Worm (Caenorhabditis elegans) whole organism, dauer: ENCODE measurements around the gene F45D3.1.

Source experiments
- unc-62 ChIP-seq: sonication (generic microtip); optimal IDR thresholded peaks from 2 replicates; lab custom pipeline; 2017; ENCODE audit warnings: missing biosample characterization, missing genetic modification reagents, missing genetic modification characterization

Gene F45D3.1

DNA sequence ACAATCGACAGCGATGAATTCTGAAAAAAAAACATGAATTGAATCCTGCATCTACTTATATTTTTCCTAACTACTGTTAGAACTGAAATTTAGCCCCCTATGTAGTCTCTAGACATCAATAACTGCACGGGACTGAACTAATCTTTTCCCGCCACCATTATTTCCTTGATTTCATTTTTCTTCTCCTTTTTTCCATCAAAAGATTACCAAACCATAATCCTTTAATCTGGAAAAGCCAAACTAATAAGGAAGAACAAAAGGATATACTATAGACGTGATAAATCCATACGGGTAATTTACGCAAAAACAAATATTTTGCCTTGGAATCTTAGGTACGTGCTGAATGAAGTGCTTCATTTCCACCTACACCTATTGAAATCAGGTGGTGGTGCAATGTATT lies 40.5 kb downstream of the F45D3.1 start:
- no peak for TF ChIP-seq unc-62

DNA sequence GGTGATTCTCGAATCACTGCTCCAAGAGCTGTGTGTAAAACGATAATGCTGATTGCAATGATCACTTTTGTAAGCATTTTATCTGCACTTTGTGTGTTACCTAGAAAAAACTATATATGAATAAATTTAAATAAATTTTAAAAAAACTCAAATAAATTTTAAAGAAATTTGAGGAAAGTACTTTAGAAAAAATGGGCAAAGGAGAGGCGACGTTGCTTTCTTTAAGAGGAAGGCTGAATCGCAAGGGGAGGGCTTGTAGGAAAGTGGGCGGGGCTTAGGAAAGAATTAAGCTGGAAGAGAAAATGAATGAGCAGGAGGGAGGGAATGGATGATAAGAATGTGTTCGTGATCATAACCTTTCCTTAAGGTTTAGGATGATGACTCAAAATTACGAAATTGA lies 41.0 kb downstream of the F45D3.1 start, which contains the start of gene E02A10.4:
TSS of gene E02A10.4 (minus strand) at position 101 of the 400 bp plus-strand sequence.
- TF ChIP-seq unc-62, result no peak

DNA sequence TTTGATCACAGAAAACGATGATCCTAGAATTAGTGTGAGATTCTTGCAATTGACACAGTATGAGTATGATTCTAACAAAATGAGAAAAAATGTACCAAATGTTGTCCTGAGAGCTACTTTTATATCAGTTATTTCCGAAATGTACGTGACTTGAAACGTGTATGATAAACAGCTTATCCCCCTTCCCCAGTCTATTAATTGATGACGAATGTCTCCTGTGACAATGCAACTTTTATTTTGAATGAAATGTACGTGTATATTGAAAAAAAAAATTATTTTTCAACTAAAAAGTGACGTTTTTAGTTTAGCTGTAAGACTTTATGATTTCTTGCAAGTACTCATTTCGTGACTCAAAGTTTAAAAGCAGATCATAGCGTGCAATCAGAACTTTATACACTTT lies 43.4 kb downstream of the F45D3.1 start:
- no peak for TF ChIP-seq unc-62

DNA sequence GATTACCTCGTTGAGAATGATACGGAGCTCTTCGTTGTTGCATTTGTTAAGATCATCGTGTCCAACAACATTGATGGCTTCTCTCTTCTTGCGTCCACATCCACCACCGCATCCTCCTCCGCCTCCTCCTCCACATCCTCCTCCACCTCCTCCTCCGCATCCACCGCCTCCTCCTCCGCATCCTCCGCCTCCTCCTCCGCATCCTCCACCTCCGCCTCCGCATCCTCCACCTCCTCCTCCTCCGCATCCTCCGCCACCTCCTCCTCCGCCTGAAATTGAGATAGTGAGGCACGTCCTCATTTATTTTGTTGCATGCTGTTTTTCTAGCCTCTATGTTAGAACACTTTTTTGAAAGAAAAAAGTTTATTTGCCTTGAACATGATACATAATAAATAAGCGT lies 49.0 kb downstream of the F45D3.1 start:
- no peak for TF ChIP-seq unc-62

DNA sequence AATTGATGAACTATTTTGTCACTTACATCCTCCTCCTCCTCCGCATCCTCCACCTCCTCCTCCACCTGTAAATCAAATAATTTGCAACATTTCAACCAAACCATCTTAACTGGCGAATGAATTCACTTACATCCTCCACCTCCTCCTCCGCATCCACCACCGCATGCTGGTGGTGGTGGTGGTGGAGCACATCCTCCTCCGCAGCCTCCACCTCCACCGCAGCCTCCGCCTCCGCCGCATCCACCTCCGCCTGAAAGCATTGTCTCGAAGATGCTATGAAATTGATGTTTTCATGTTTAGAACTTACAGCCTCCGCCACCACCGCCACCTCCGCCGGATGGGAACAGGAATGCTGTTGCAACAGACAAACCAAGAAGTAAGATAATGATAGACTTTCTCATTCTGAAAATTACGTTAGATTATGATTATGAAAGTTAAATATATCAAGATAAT lies 49.7 kb downstream of the F45D3.1 start, which contains the start of gene grl-23:
TSS of gene grl-23 (minus strand) at position 403 of the 453 bp plus-strand sequence.
- TF ChIP-seq unc-62, result no peak
